Worm (Caenorhabditis elegans) whole organism, L2 larva: ENCODE measurements around the gene pzf-1.

ENCODE experiments used
- aly-2 ChIP-seq: fragments of 150-350 bp; optimal IDR thresholded peaks from 2 replicates; lab custom pipeline; 2014; ENCODE audit warnings: missing biosample characterization, missing genetic modification characterization
- ceh-82 ChIP-seq: fragments of 150-350 bp; optimal IDR thresholded peaks from 2 replicates; lab custom pipeline; 2014; ENCODE audit warnings: missing biosample characterization, missing genetic modification characterization
- lin-13 ChIP-seq: fragments of 150-350 bp; optimal IDR thresholded peaks from 2 replicates; lab custom pipeline; 2014; ENCODE audit warnings: missing biosample characterization, missing genetic modification reagents, missing genetic modification characterization
- lsy-2 ChIP-seq, 2 experiments: fragments of 150-350 bp in 1 of 2; sonication (generic microtip) in 1 of 2; optimal IDR thresholded peaks; 2 replicates each; lab custom pipeline; 2014 to 2017; ENCODE audit warnings: missing biosample characterization in 2 of 2, missing genetic modification characterization in 2 of 2
- nhr-11 ChIP-seq: fragments of 150-350 bp; optimal IDR thresholded peaks from 2 replicates; lab custom pipeline; 2014; ENCODE audit warnings: missing biosample characterization, missing genetic modification characterization
- nhr-237 ChIP-seq: fragments of 150-350 bp; optimal IDR thresholded peaks from 2 replicates; lab custom pipeline; 2014; ENCODE audit warnings: missing biosample characterization, missing genetic modification characterization
- nhr-25 ChIP-seq: fragments of 150-350 bp; sonication (generic microtip); optimal IDR thresholded peaks from 3 replicates; lab custom pipeline; 2014; ENCODE audit warnings: missing biosample characterization, missing genetic modification characterization
- snpc-4 ChIP-seq: fragments of 150-350 bp; optimal IDR thresholded peaks from 2 replicates; lab custom pipeline; 2014; ENCODE audit warnings: missing biosample characterization, missing genetic modification characterization
- unc-62 ChIP-seq: fragments of 150-350 bp; optimal IDR thresholded peaks from 2 replicates; lab custom pipeline; 2014; ENCODE audit warnings: missing biosample characterization, missing genetic modification reagents, missing genetic modification characterization

DNA sequence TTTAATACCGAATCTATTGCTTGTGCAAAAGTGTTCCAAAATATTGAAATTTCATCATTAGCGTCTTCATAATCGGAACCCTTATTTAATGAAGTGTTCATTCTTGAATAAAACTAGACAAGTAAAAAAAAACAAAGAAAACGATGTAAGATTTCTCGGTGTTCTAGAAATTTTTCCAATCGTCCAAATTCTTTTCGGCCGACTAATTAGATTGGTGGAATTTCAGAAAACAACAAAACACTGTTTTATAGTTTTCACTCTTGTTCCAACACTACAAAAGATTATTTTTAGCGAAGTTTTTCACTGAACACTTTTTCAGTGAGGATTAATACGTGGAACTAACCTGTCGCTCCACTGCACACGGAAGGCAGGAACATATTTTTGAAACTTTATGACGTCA, 24.5 kb upstream of the pzf-1 start, which contains the start of gene srw-56:
- no peak for TF ChIP-seq nhr-237 (tag; lab: Kevin White, UChicago)
- no peak for TF ChIP-seq nhr-25 (tag; lab: Kevin White, UChicago)
- TF ChIP-seq ceh-82: no peak
- TF ChIP-seq snpc-4 (tag; lab: Kevin White, UChicago): no peak
- TF ChIP-seq nhr-11 (tag; lab: Kevin White, UChicago): no peak
- no peak for TF ChIP-seq aly-2 (tag; lab: Kevin White, UChicago)
- TF ChIP-seq unc-62 (GFP tag; lab: Kevin White, UChicago): no peak
- no peak for TF ChIP-seq lsy-2 (tag; optimal IDR thresholded peaks at IDR 0.05; lab: Kevin White, UChicago)
- TF ChIP-seq lin-13 (GFP tag; lab: Kevin White, UChicago): no peak
